Worm (Caenorhabditis elegans) whole organism, L4/young adult: ENCODE results near the gene gop-1.

ENCODE experiments used
- W03F9.2 ChIP-seq: fragments of 150-350 bp; optimal IDR thresholded peaks from 2 replicates; lab custom pipeline; 2014; ENCODE audit warnings: missing biosample characterization, missing genetic modification characterization
- dao-5 ChIP-seq: sonication (generic microtip); optimal IDR thresholded peaks from 2 replicates; lab custom pipeline; 2016; ENCODE audit warnings: missing genotype, missing genetic modification characterization, moderate library complexity, missing compliant biosample characterization
- him-1 ChIP-seq: sonication (generic microtip); optimal IDR thresholded peaks from 2 replicates; lab custom pipeline; 2016; ENCODE audit warnings: missing genotype, missing genetic modification reagents, missing genetic modification characterization, missing compliant biosample characterization

Gene gop-1

DNA sequence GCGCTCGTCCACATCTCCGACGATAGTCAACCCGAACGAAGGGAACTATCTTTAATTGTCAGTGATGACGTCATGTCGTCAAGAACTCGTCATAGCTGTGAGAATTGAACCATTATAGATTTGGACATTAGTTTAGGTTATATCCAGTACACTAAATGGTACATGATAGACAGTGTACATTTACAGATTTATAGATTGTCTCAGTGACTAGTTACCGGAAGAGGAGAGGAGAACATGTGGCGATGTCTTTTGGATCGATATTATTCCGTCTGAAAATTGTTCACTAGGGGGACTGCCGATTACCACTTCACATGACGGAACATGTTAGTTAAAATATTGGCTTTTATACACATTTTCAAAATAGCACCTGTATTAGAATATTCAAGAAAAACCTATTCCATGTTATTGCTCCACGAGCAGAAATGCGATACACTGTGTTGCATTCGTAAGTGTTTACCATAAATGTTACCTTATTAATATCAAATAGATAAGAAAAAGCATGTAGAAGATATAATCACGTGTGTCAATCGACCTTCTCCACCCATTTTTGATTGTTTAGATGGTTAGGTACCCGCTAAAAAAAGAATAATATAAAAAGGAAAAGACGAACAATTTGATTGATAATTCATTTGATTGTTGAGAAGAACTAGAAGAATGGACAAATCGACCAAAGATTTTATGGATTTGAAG lies 13.1 kb downstream of the gop-1 start, which contains the start of gene ZC395.5:
TSS of gene ZC395.5 (plus strand) at position 632 of the 690 bp plus-strand sequence.
- TF ChIP-seq W03F9.2 (tag; lab: Kevin White, UChicago) (no peak), dao-5 (no peak), him-1 (tag; lab: Kevin White, UChicago) (no peak)

DNA sequence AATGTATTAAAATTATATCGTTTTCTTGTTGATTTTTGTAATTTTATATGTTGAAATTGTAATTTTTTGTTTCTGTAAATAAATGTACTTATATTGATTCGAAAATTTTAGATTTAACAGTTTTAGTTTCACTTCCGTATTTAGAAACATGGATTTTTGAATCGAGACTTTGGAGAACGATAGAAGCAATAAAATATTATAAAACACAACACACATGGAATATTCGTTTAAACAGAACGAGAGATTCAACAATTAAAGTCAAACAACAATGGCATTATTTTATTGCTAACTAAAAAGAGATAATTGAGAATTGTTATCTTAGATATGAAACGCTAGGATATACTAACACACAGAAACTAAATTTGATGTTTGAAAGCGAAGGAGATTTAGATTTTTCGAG lies 14.2 kb downstream of the gop-1 start:
- TF ChIP-seq dao-5, result no peak
- no peak for TF ChIP-seq him-1 (tag; lab: Kevin White, UChicago)
- no peak for TF ChIP-seq W03F9.2 (tag; lab: Kevin White, UChicago)

DNA sequence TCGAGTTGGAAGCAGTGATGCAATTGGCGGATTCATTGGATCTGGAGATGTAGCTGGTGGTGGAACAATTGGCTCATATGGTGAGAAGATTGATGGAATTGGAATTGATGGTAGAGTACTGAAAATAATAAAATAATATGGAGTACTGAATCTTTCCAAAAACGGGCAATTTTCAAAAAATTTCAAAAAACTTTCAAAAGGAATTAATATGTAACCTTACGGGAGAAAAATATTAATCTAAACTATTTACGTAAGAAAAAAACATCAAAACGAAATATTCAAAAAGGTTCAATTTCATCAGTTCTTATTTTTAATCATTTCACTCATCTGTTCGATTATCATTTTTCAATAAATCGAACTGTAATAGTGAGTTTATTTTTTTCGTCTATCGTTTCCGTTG lies 15.6 kb downstream of the gop-1 start, which contains the start of gene ZC395.4:
TSS of gene ZC395.4 (plus strand) at position 301 of the 400 bp plus-strand sequence.
- TF ChIP-seq W03F9.2 (tag; lab: Kevin White, UChicago) (no peak), him-1 (tag; lab: Kevin White, UChicago) (no peak), dao-5 (no peak)

DNA sequence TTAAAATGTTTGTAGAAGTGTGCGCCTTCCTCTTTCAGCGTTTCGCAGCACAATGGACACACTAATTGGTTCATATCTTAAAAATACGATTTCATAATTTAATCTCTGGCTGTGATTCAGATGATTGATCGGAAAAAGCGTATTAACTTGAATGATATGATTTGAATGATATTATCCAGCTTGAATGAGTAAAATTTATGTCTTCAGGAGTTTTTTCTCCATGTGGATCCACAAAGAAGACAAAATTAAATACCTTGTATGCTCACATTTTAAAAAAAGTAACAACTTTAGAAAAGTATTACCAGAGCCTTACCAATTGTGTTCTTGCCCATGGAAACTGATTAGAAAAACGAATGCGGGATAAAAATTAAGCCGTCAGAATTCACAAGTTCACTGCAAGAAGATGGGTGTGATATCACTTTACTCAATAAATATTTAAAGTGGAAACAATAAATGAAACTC lies 19.2 kb downstream of the gop-1 start, which contains the start of gene ztf-8:
TSS of gene ztf-8 (minus strand) at position 76 of the 462 bp plus-strand sequence.
- TF ChIP-seq dao-5 (no peak), W03F9.2 (tag; lab: Kevin White, UChicago) (no peak), him-1 (tag; lab: Kevin White, UChicago) (no peak)

DNA sequence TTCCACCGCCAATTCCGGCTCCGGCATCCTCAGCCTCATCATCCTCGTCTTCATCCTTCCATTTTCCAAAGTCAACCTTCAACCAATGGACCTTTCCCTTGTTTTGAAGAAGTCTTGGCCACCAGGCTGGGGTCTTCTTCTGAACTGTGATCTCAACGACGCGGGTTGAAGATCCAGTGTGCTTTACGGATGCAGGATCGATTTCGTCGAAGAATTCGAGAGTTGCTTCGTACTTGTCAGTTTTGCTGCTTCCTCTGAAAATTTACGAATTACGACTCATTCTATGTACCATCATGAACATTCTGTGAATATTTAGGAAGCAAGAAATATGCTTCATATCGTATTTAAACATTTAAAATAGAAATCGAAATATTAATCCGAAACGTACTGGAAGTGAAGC lies 20.0 kb downstream of the gop-1 start:
- TF ChIP-seq him-1 (tag; lab: Kevin White, UChicago), result no peak
- no peak for TF ChIP-seq dao-5
- TF ChIP-seq W03F9.2 (tag; lab: Kevin White, UChicago), result no peak

DNA sequence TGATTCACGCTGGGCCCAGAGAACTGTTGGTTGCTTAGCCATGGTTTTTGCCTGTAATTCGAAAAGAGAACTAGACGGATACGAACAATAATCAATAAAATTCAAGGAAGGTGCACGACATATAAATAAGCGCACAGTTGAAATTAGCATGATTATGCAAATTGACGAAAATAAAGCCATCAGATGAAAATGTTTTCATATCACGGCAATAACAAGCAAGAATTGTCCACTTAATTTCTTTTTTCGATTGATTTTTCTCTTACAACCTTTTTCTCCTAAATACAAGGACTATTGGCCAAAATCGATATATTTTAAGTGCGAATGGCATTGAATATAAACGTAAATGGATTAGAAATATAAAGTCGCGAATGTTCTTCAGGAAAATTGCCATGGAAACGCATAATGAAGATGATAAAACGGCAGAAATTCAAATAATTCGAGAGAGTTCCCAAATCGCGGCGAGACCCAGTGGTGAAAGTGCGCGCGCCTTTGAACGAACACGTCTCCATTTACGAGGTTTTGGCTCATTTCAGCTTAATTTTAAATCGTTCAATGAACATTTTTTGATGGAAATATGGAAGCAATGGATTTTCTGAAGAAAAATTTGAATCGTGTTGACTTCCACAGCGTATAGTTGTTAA lies 20.6 kb downstream of the gop-1 start, which contains the start of the genes daf-41 and toc-1:
TSS of gene daf-41 (minus strand) at position 51 of the 641 bp plus-strand sequence.
TSS of gene toc-1 (plus strand) at position 537 of the 641 bp plus-strand sequence.
- TF ChIP-seq W03F9.2 (tag; lab: Kevin White, UChicago) (peak; percentile 75), dao-5 (no peak)

DNA sequence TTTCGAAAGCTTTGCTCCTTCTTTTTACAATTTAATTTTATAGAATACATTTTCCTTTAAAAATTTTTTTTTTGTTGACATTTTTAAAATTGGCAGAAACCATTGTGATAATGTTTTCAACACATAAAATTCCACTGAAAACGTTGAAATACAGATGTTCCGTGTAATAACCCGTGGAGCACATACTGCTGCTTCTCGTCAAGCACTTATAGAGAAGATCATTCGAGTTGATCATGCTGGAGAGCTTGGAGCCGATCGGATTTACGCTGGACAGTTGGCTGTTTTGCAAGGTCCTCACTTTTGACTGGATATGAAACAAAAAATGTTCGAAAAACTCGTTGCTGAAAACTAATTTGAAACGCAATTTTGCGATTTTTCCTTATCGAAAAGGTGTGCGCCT lies 23.5 kb downstream of the gop-1 start, which contains the start of gene clk-1:
TSS of gene clk-1 (plus strand) at position 155 of the 400 bp plus-strand sequence.
- TF ChIP-seq dao-5 (no peak), him-1 (tag; lab: Kevin White, UChicago) (no peak), W03F9.2 (tag; lab: Kevin White, UChicago) (no peak)

DNA sequence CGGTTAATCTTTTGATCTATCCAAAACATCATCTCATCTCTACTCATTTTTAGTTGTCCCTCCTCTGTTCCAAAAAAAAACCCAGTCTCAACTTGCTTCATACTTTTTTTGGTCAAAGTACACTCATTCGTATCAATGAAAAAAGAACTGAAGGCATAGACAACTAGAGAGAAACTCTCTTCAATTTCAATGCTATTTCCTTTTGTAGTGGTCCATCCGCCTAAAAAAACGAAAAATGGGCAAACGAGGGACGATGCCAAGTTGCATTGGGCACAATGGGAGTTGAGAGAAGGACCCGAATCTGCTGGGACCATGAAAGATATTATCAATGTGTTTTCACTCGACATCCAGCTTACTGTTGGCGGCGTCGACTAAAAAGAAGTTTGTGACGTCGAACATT lies 26.0 kb downstream of the gop-1 start:
- TF ChIP-seq W03F9.2 (tag; lab: Kevin White, UChicago), result no peak
- no peak for TF ChIP-seq him-1 (tag; lab: Kevin White, UChicago)
- TF ChIP-seq dao-5, result no peak

DNA sequence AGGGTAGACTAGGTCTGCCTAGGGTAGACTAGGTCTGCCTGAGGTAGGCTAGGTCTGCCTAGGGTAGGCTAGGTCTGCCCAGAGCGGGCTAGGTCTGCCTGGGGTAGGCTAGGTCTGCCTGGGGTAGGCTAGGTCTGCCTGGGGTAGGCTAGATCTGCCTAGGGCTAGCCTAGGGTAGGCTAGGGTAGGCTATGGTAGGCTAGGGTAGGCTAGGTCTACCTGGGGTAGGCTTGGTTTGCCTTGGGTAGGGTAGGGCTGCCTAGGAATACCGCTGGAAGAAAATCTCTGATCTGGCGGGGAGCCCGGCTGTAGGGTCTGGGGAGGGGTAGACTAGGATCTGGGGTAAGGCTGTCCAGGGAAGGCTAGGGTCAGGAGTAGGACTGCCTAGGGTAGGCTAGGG lies 31.2 kb downstream of the gop-1 start:
- no peak for TF ChIP-seq W03F9.2 (tag; lab: Kevin White, UChicago)
- TF ChIP-seq dao-5, result no peak
- no peak for TF ChIP-seq him-1 (tag; lab: Kevin White, UChicago)

DNA sequence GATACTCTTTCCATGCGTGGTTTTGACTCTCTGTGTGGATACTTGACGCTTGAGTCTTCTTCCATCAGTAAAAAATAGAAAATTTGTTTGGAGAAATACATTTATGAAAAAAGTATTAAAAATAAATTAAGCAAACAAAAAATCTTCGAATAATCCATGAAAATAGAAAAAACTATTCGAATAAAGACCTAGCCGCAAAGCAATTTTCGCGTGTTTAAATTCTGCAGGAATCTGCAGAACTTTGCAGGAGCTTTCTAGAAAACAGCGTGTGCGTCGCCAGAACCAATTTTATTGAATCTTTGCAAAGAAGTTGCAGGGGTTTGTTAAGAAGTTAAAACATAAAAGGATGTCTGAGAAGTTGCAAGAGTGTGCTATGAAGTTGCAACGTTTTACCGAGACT lies 32.0 kb downstream of the gop-1 start, which contains the start of gene ZC395.11:
TSS of gene ZC395.11 (minus strand) at position 101 of the 400 bp plus-strand sequence.
- TF ChIP-seq dao-5, result no peak

DNA sequence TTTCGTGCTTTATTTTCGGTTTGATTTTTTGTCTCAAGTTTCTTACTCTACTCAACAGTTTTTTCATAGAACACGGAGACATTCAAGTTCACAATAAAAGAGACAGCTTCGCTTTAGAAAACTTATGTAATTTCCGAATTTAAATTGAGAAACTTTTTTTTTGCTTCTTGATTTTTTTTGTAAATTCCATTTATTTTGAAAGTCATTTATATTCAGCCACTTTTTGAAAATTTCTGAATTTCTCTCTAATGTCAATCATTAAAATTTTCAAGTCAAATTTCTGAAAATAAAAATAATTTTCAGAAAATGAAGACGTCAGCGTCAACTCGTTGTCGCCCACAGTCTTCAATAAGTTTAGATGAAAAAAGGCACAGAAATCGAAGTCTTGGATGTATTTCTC lies 33.6 kb downstream of the gop-1 start, which contains the start of gene T15B12.1:
TSS of gene T15B12.1 (plus strand) at position 301 of the 400 bp plus-strand sequence.
- TF ChIP-seq him-1 (tag; lab: Kevin White, UChicago) (no peak), dao-5 (no peak), W03F9.2 (tag; lab: Kevin White, UChicago) (no peak)

DNA sequence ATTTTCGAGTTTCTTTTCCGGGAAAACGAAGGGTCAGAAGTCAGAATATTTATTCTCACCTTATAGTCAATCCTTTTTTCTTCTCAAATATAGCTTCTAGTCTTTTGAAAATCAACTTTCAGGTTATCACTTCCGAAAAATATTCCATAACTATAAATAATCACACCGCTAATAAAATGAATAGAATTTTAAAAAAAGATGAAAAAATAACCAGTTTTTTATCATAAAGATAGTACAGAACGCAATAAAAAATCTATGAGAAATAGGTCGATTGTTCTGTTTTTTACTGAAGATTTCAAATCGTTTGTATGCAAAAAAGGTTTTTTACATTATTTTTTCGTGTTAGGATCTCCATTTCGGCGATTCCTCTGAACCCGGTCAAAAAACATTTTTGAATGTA lies 36.0 kb downstream of the gop-1 start:
- no peak for TF ChIP-seq dao-5
- TF ChIP-seq W03F9.2 (tag; lab: Kevin White, UChicago), result no peak
- no peak for TF ChIP-seq him-1 (tag; lab: Kevin White, UChicago)

DNA sequence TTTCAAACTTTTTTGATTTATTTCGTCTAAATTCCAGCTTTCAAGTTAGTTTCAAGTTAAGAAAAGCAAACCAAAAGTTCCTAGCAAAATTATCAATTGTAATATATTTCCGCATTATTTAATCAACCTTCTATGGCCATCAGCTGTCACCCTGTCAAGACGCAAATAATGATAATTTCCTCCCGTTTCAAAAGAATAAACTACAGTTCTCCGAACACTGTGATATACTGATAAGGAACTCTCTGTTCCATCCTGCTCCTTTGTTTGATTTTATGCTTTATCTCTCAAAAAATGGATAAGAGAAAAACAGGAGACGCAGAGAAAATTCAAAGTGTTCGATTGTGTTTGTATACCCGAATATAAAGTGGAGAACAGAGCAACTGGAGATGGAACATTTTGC lies 37.0 kb downstream of the gop-1 start:
- TF ChIP-seq him-1 (tag; lab: Kevin White, UChicago), result no peak
- TF ChIP-seq dao-5, result no peak
- no peak for TF ChIP-seq W03F9.2 (tag; lab: Kevin White, UChicago)

DNA sequence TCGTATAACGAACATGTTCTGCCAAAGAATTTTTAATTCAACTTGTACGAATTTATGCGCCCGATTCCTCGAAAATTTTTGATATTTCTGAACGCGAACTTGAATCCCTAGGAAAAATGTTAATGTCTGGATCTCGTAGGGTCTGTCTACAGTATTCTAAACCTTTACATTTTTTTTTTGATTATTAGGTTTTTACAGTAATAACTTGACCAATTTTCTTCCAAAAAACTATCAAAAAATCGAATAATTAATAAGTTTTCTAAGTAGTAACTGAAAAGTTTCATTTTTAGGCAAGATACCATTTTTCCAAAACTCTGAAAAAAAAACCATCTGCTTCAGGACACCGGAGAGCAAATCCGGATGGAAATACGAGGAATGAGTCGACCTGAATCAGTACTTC lies 40.0 kb downstream of the gop-1 start:
- TF ChIP-seq him-1 (tag; lab: Kevin White, UChicago) (no peak), W03F9.2 (tag; lab: Kevin White, UChicago) (no peak), dao-5 (no peak)
